Worm (Caenorhabditis elegans) whole organism, young adult: ENCODE data around the gene F12A10.8.

Source experiments
- F22D6.2 ChIP-seq: sonication (generic microtip); optimal IDR thresholded peaks from 2 replicates; lab custom pipeline; 2016; ENCODE audit warnings: mild to moderate bottlenecking, missing genetic modification characterization, missing compliant biosample characterization
- T07F8.4 ChIP-seq: sonication (generic microtip); optimal IDR thresholded peaks from 2 replicates; lab custom pipeline; 2016; ENCODE audit warnings: mild to moderate bottlenecking, missing genetic modification characterization, moderate library complexity, missing compliant biosample characterization
- Y56A3A.18 ChIP-seq: fragments of 200-800 bp; sonication (Bioruptor generic); IDR thresholded peaks from 2 replicates; pipeline ENCODE4 v1.3.6; 2022; ENCODE audit warnings: missing genetic modification reagents, missing genetic modification characterization, missing compliant biosample characterization
- Y79H2A.3 ChIP-seq: fragments of 200-800 bp; sonication (Bioruptor generic); conservative IDR thresholded peaks from 2 replicates; pipeline ENCODE4 v1.3.6; 2022; ENCODE audit warnings: missing genetic modification reagents, missing genetic modification characterization, missing compliant biosample characterization
- Y95B8A.8 ChIP-seq: fragments of 200-800 bp; sonication (Bioruptor generic); IDR thresholded peaks from 2 replicates; pipeline ENCODE4 v1.3.6; 2022; ENCODE audit warnings: missing genetic modification reagents, missing genetic modification characterization, missing compliant biosample characterization
- ZK185.1 ChIP-seq: sonication (generic microtip); optimal IDR thresholded peaks from 2 replicates; lab custom pipeline; 2016; ENCODE audit warnings: mild to moderate bottlenecking, missing genetic modification characterization, missing compliant biosample characterization; ENCODE audit not compliant: poor library complexity, severe bottlenecking
- attf-5 ChIP-seq: fragments of 200-800 bp; sonication (Bioruptor generic); optimal IDR thresholded peaks from 2 replicates; lab custom pipeline; 2018; ENCODE audit warnings: mild to moderate bottlenecking, missing genetic modification characterization, missing compliant biosample characterization
- madf-8 ChIP-seq: fragments of 200-800 bp; sonication (Bioruptor generic); conservative IDR thresholded peaks from 2 replicates; pipeline ENCODE4 v1.3.6; 2022; ENCODE audit warnings: missing genetic modification reagents, missing genetic modification characterization, missing compliant biosample characterization
- pha-4 ChIP-seq: fragments of 150-350 bp; sonication (generic microtip); optimal IDR thresholded peaks from 2 replicates; lab custom pipeline; 2014; ENCODE audit warnings: missing biosample characterization, missing genetic modification reagents, missing genetic modification characterization
- sea-2 ChIP-seq: fragments of 200-800 bp; sonication (Bioruptor generic); IDR thresholded peaks from 2 replicates; pipeline ENCODE4 v1.3.6; 2022; ENCODE audit warnings: missing genetic modification characterization, missing compliant biosample characterization
- snpc-4 ChIP-seq, 5 experiments: fragments of 150-350 bp in 1 of 5; sonication (generic microtip) in 4 of 5; optimal IDR thresholded peaks; 2 replicates each; lab custom pipeline; 2014 to 2018; ENCODE audit warnings: missing genetic modification characterization in 5 of 5, missing biosample characterization in 3 of 5, antibody characterized with exemption in 2 of 5, mild to moderate bottlenecking in 2 of 5, missing compliant biosample characterization in 2 of 5, missing genotype in 2 of 5, moderate library complexity in 2 of 5, missing genetic modification reagents in 1 of 5
- unc-62 ChIP-seq: fragments of 150-350 bp; optimal IDR thresholded peaks from 2 replicates; lab custom pipeline; 2014; ENCODE audit warnings: missing biosample characterization, missing genetic modification reagents, missing genetic modification characterization

- TF ChIP-seq Y95B8A.8 (GFP tag; lab: Robert Waterston, UW) (no peak), unc-62 (no peak), attf-5 (GFP tag; lab: Kevin White, UChicago) (no peak), ZK185.1 (no peak), F22D6.2 (tag; lab: Kevin White, UChicago) (no peak), Y79H2A.3 (GFP tag; lab: Robert Waterston, UW) (no peak), pha-4 (tag; lab: Kevin White, UChicago) (no peak), Y56A3A.18 (GFP tag; lab: Robert Waterston, UW) (no peak), madf-8 (GFP tag; lab: Robert Waterston, UW) (no peak), sea-2 (GFP tag; lab: Robert Waterston, UW) (no peak), snpc-4 (GFP tag; optimal IDR thresholded peaks at IDR 0.05; lab: Kevin White, UChicago) (no peak), snpc-4 (tag; optimal IDR thresholded peaks at IDR 0.05; lab: Kevin White, UChicago) (no peak), T07F8.4 (no peak)
Observed at ce11 chrII:5463692-5464300, 37.1 kb downstream of the F12A10.8 start.
